Fruit fly (Drosophila melanogaster): Measurements from ENCODE around the gene geko.

The geko gene

dm6 chr3L:18139184-18139629, at the start of gene geko:
Gene geko, plus strand, starts transcription at chr3L:18139402.
- no peak for TF ChIP-seq kay (GFP tag; ENCODE audit: borderline replicate concordance)
- no peak for TF ChIP-seq cnc (optimal IDR thresholded peaks at IDR 0.05)
- TF ChIP-seq bab1 (GFP tag; optimal IDR thresholded peaks at IDR 0.05), result peak; percentile 16
- TF ChIP-seq CG7045 (GFP tag; optimal IDR thresholded peaks at IDR 0.05), result no peak
- TF ChIP-seq CG12768 (GFP tag; optimal IDR thresholded peaks at IDR 0.05), result peak; percentile 8
- peak; percentile 16 for TF ChIP-seq Hr96 (GFP tag; optimal IDR thresholded peaks at IDR 0.05)

dm6 chr3L:18093875-18094274, 45.3 kb upstream of the geko start:
- no peak for TF ChIP-seq cnc (optimal IDR thresholded peaks at IDR 0.05)
- TF ChIP-seq CG11617 (GFP tag; optimal IDR thresholded peaks at IDR 0.05), result no peak
- no peak for TF ChIP-seq cic (GFP tag; optimal IDR thresholded peaks at IDR 0.05)
- no peak for TF ChIP-seq pad (GFP tag; optimal IDR thresholded peaks at IDR 0.05)
- no peak for TF ChIP-seq CG12768 (GFP tag; optimal IDR thresholded peaks at IDR 0.05)
- TF ChIP-seq toe (GFP tag; optimal IDR thresholded peaks at IDR 0.05), result no peak
- TF ChIP-seq CG7101 (tag; optimal IDR thresholded peaks at IDR 0.05), result no peak

DNA sequence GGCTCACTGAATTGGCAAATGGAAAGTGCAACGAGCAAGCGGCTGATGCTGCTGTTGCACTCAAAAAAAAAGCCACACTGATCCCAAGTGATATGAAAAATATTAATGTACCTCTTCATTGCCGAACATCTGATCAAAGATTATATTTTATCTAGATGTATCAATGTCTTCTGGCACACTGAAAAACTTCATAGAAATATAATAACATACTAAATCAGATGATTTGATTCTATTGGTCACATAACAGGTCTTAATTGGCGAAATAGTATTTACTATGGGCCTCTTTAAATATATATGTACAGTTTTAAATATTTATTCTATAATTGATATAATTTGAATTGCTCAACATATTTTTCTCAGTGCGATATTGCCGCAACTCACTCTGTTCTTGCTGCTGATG, 42.5 kb upstream of the geko start:
- TF ChIP-seq cnc (optimal IDR thresholded peaks at IDR 0.05), result no peak
- no peak for TF ChIP-seq tj (GFP tag; optimal IDR thresholded peaks at IDR 0.05)
- TF ChIP-seq kay (GFP tag; ENCODE audit: borderline replicate concordance), result no peak
- no peak for TF ChIP-seq pad (GFP tag; optimal IDR thresholded peaks at IDR 0.05)
- no peak for TF ChIP-seq Mnt (GFP tag; optimal IDR thresholded peaks at IDR 0.05)
- TF ChIP-seq CG12768 (GFP tag; optimal IDR thresholded peaks at IDR 0.05), result no peak
- TF ChIP-seq CG1620 (GFP tag; optimal IDR thresholded peaks at IDR 0.05), result no peak
- TF ChIP-seq bab1 (GFP tag; optimal IDR thresholded peaks at IDR 0.05), result no peak
- no peak for TF ChIP-seq Hr96 (GFP tag; optimal IDR thresholded peaks at IDR 0.05)
- no peak for TF ChIP-seq ovo (GFP tag; optimal IDR thresholded peaks at IDR 0.05)
- TF ChIP-seq toe (GFP tag; optimal IDR thresholded peaks at IDR 0.05), result no peak
- no peak for TF ChIP-seq CG7045 (GFP tag; optimal IDR thresholded peaks at IDR 0.05)
- TF ChIP-seq Crg-1 (GFP tag; optimal IDR thresholded peaks at IDR 0.05), result no peak
- no peak for TF ChIP-seq CG7101 (tag; optimal IDR thresholded peaks at IDR 0.05)
- no peak for TF ChIP-seq CG33017 (tag; optimal IDR thresholded peaks at IDR 0.05)

DNA sequence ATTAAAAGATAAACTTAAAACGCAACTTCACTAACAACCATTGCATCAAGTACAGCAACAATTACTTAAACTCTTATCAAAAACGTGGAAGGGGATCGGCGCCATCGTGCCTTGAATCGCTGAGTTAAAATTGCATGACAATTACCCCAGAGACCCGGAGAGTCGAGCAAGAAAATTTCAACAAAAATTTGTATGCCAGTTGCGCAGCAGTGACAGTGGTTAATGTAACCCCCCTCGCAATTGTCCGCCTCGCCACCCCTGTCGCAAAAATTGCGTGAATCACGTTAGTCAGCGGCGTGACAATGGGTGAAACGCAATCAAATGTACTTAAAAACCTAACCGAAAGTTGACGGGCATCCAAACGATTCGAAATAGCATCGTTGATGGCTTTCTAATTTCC, 39.5 kb upstream of the geko start:
- TF ChIP-seq CG33017 (tag; optimal IDR thresholded peaks at IDR 0.05) (no peak), CG11617 (GFP tag; optimal IDR thresholded peaks at IDR 0.05) (no peak), CG5204 (GFP tag; optimal IDR thresholded peaks at IDR 0.05) (no peak), Hr96 (GFP tag; optimal IDR thresholded peaks at IDR 0.05) (no peak), Crg-1 (GFP tag; optimal IDR thresholded peaks at IDR 0.05) (no peak), Clk (GFP tag; optimal IDR thresholded peaks at IDR 0.05) (no peak), kay (GFP tag; ENCODE audit: borderline replicate concordance) (no peak), pad (GFP tag; optimal IDR thresholded peaks at IDR 0.05) (no peak), CG12768 (GFP tag; optimal IDR thresholded peaks at IDR 0.05) (no peak), cnc (optimal IDR thresholded peaks at IDR 0.05) (no peak), CG7045 (GFP tag; optimal IDR thresholded peaks at IDR 0.05) (no peak), CG7101 (tag; optimal IDR thresholded peaks at IDR 0.05) (no peak), Mnt (GFP tag; optimal IDR thresholded peaks at IDR 0.05) (no peak), toe (GFP tag; optimal IDR thresholded peaks at IDR 0.05) (no peak), ovo (GFP tag; optimal IDR thresholded peaks at IDR 0.05) (no peak), tj (GFP tag; optimal IDR thresholded peaks at IDR 0.05) (no peak), CG14711 (tag; optimal IDR thresholded peaks at IDR 0.05) (no peak), CG1620 (GFP tag; optimal IDR thresholded peaks at IDR 0.05) (no peak), cic (GFP tag; optimal IDR thresholded peaks at IDR 0.05) (no peak), bab1 (GFP tag; optimal IDR thresholded peaks at IDR 0.05) (no peak)

DNA sequence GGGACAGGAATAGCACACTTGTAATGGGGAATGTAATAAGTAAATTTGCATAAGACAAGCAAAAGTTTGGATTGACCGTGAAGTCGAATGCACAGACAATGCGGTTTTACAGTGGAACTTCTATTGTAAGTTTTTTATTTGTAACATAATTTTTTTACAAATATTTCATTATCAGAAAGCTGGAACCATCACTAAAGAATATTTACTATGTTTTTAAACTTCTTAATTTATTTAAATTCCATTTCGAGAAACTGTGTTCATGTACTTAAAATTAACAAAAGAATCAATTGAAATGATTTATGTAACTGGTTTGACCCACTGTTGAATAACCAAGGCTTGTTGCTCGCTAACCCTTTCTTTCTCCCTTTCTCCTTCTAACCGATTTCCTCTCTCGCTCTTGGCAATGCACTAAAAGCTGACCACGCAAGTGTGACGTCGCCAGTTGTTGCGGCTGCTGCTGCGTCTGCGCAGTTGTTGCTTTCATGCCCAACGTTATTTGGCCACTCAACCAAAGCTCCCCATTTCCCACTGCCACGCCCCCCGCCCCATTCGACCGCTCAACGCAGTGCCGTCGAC, 37.7 kb upstream of the geko start:
- TF ChIP-seq CG7045 (GFP tag; optimal IDR thresholded peaks at IDR 0.05) (no peak), tj (GFP tag; optimal IDR thresholded peaks at IDR 0.05) (peak; percentile 74), bab1 (GFP tag; optimal IDR thresholded peaks at IDR 0.05) (peak; percentile 1), Crg-1 (GFP tag; optimal IDR thresholded peaks at IDR 0.05) (no peak), Hr96 (GFP tag; optimal IDR thresholded peaks at IDR 0.05) (no peak), CG11617 (GFP tag; optimal IDR thresholded peaks at IDR 0.05) (no peak), ovo (GFP tag; optimal IDR thresholded peaks at IDR 0.05) (no peak), CG14711 (tag; optimal IDR thresholded peaks at IDR 0.05) (no peak), toe (GFP tag; optimal IDR thresholded peaks at IDR 0.05) (no peak)

DNA sequence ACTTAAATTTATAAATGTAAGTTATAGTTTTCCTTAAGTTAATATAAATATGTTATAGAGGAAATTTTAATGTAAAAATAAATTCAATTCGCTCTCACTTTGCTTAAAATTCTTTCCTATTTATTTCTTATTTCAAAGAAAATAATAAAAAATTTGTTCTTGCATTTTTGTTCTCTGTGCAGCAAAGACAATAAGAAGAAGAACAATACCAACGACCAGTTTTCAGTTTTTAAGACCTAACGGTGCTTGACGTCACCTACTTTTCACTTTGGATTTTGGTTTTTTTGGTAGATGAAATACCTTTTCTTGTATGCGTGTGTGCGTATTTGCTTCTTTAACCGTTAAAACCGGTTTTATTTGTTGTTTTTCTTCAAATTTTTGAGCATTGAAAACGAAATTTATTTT, 37.0 kb upstream of the geko start:
- TF ChIP-seq cic (GFP tag; optimal IDR thresholded peaks at IDR 0.05) (no peak), CG5204 (GFP tag; optimal IDR thresholded peaks at IDR 0.05) (no peak), bab1 (GFP tag; optimal IDR thresholded peaks at IDR 0.05) (no peak), Crg-1 (GFP tag; optimal IDR thresholded peaks at IDR 0.05) (no peak)

DNA sequence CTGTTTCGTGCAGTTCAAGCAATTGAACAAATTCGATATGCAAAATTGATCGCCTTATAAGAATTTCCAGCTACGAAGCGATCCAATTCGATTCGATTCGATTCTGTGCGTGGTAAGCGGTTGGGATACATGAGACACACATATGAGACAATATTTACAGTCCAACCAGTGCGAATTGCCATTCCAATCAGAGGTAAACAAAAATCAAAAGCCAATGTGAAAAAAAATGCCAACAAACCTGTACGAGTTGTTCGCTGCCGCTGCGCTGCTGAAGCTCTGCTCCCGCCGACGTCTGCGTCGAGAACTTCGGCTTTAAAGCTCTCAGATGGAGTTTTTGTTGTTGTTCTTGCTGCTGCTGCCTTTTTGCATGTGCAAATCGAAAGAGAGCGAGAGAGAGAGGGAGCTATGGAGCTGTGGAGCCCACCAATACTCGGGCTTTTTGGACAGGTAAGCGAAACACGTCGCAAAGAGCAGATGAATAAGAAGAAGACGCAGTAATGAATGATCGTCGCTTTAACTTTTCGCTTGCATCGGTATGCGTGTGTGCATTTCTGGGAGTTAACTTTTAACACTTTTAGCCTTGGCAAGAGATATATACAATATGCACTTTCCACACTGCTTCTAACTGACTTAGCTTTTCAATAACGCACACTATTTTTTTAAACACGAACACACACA, 33.7 kb upstream of the geko start:
- TF ChIP-seq cic (GFP tag; optimal IDR thresholded peaks at IDR 0.05) (peak; percentile 39), Crg-1 (GFP tag; optimal IDR thresholded peaks at IDR 0.05) (no peak), Clk (GFP tag; optimal IDR thresholded peaks at IDR 0.05) (no peak), tj (GFP tag; optimal IDR thresholded peaks at IDR 0.05) (peak; percentile 96)

Data from whole organism, adult.